Worm (Caenorhabditis elegans): ENCODE results near the gene his-35.

ce11 chrV:9583323-9583644 lies 38.2 kb upstream of the his-35 start, which contains the start of gene K09G1.1:
- no peak for TF ChIP-seq rcor-1 (GFP tag; IDR thresholded peaks at IDR 0.05)
- TF ChIP-seq madf-6 (GFP tag; IDR thresholded peaks at IDR 0.05), result no peak
- no peak for TF ChIP-seq mel-28 (tag; optimal IDR thresholded peaks at IDR 0.05; ENCODE audit: borderline replicate concordance)
- no peak for TF ChIP-seq pha-4 (tag; optimal IDR thresholded peaks at IDR 0.05)
- TF ChIP-seq somi-1 (GFP tag; optimal IDR thresholded peaks at IDR 0.05), result no peak
- TF ChIP-seq bed-2 (GFP tag; IDR thresholded peaks at IDR 0.05), result no peak
- no peak for TF ChIP-seq sea-2 (GFP tag; IDR thresholded peaks at IDR 0.05)
- TF ChIP-seq nhr-27 (tag; optimal IDR thresholded peaks at IDR 0.05), result no peak
- TF ChIP-seq attf-5 (GFP tag; optimal IDR thresholded peaks at IDR 0.05), result no peak
- no peak for TF ChIP-seq ceh-91 (GFP tag; IDR thresholded peaks at IDR 0.05)
- no peak for TF ChIP-seq hlh-12 (tag; optimal IDR thresholded peaks at IDR 0.05)
- no peak for TF ChIP-seq let-526 (GFP tag; IDR thresholded peaks at IDR 0.05)
- no peak for TF ChIP-seq ceh-79 (tag; optimal IDR thresholded peaks at IDR 0.05)

All from whole organism, young adult.